Fruit fly (Drosophila melanogaster) whole organism, embryonic: Measurements from ENCODE around the gene Syt12.

Source experiments
- Asciz ChIP-seq: fragments of 200-800 bp; sonication (Bioruptor generic); optimal IDR thresholded peaks from 2 replicates; lab custom pipeline; 2017; ENCODE audit warnings: missing biosample characterization, mild to moderate bottlenecking, missing genetic modification characterization, missing genetic modification reagents
- CG10565 ChIP-seq: fragments of 200-800 bp; sonication (Bioruptor generic); optimal IDR thresholded peaks from 3 replicates; lab custom pipeline; 2016; ENCODE audit warnings: missing biosample characterization, mild to moderate bottlenecking, missing genetic modification characterization
- CG12071 ChIP-seq: fragments of 200-800 bp; sonication (Bioruptor generic); optimal IDR thresholded peaks from 3 replicates; lab custom pipeline; 2018; ENCODE audit warnings: missing biosample characterization, mild to moderate bottlenecking, missing genetic modification characterization
- CG14710 ChIP-seq: fragments of 200-800 bp; sonication (Bioruptor generic); optimal IDR thresholded peaks from 3 replicates; lab custom pipeline; 2019; ENCODE audit warnings: missing biosample characterization, mild to moderate bottlenecking, missing genetic modification characterization, moderate library complexity
- CG15514 ChIP-seq: fragments of 200-800 bp; sonication (Bioruptor generic); optimal IDR thresholded peaks from 3 replicates; lab custom pipeline; 2017; ENCODE audit warnings: missing biosample characterization, missing genetic modification characterization, mild to moderate bottlenecking, moderate library complexity, missing genetic modification reagents
- CG17328 ChIP-seq: fragments of 200-800 bp; sonication (Bioruptor generic); IDR thresholded peaks from 2 replicates; pipeline ENCODE4 v1.3.6; 2022; ENCODE audit warnings: missing biosample characterization, missing genetic modification characterization
- CG17359 ChIP-seq: fragments of 200-800 bp; sonication (Bioruptor generic); optimal IDR thresholded peaks from 3 replicates; lab custom pipeline; 2018; ENCODE audit warnings: missing biosample characterization, mild to moderate bottlenecking, missing genetic modification characterization, moderate library complexity
- CG18262 ChIP-seq: fragments of 200-800 bp; optimal IDR thresholded peaks from 3 replicates; lab custom pipeline; 2019; ENCODE audit warnings: missing biosample characterization, mild to moderate bottlenecking, missing genetic modification characterization, moderate library complexity
- CG2712 ChIP-seq: fragments of 200-800 bp; optimal IDR thresholded peaks from 3 replicates; lab custom pipeline; 2019; ENCODE audit warnings: missing biosample characterization, mild to moderate bottlenecking, missing genetic modification characterization, moderate library complexity
- CG30403 ChIP-seq: fragments of 200-800 bp; sonication (Bioruptor generic); optimal IDR thresholded peaks from 3 replicates; lab custom pipeline; 2016; ENCODE audit warnings: missing biosample characterization, missing genetic modification characterization
- CG3281 ChIP-seq: fragments of 200-800 bp; sonication (Bioruptor generic); optimal IDR thresholded peaks from 3 replicates; lab custom pipeline; 2017; ENCODE audit warnings: missing biosample characterization, mild to moderate bottlenecking, missing genetic modification characterization
- CG33557 ChIP-seq: fragments of 200-800 bp; sonication (Bioruptor generic); optimal IDR thresholded peaks from 2 replicates; lab custom pipeline; 2019; ENCODE audit warnings: missing biosample characterization, mild to moderate bottlenecking, missing genetic modification characterization, moderate library complexity
- CG43689 ChIP-seq: fragments of 200-800 bp; sonication (Bioruptor generic); IDR thresholded peaks from 2 replicates; pipeline ENCODE4 v1.3.6; 2022; ENCODE audit warnings: missing biosample characterization, missing genetic modification characterization
- CG6272 ChIP-seq: fragments of 200-800 bp; sonication (Bioruptor generic); IDR thresholded peaks from 2 replicates; pipeline ENCODE4 v1.3.6; 2022; ENCODE audit warnings: missing biosample characterization, missing genetic modification characterization
- CG7786 ChIP-seq: fragments of 200-800 bp; sonication (Bioruptor generic); optimal IDR thresholded peaks from 2 replicates; lab custom pipeline; 2016; ENCODE audit warnings: missing biosample characterization, missing genetic modification characterization
- CG8388 ChIP-seq: fragments of 200-800 bp; sonication (Bioruptor generic); optimal IDR thresholded peaks from 2 replicates; lab custom pipeline; 2019; ENCODE audit warnings: missing biosample characterization, mild to moderate bottlenecking, missing genetic modification characterization, moderate library complexity
- CG8478 ChIP-seq: fragments of >200 bp; optimal IDR thresholded peaks from 2 replicates; lab custom pipeline; 2018
- Dip2 ChIP-seq: fragments of 200-800 bp; sonication (Bioruptor generic); IDR thresholded peaks from 2 replicates; pipeline ENCODE4 v1.3.6; 2022; ENCODE audit warnings: missing biosample characterization, missing genetic modification characterization
- Dip3 ChIP-seq: fragments of 200-800 bp; sonication (Bioruptor generic); optimal IDR thresholded peaks from 3 replicates; lab custom pipeline; 2016; ENCODE audit warnings: missing biosample characterization, missing genetic modification characterization
- Nf-YA ChIP-seq: fragments of 200-800 bp; sonication (Bioruptor generic); IDR thresholded peaks from 2 replicates; pipeline ENCODE4 v1.3.6; 2022; ENCODE audit warnings: missing biosample characterization, missing genetic modification characterization
- Six4 ChIP-seq: fragments of 200-800 bp; sonication (Bioruptor generic); optimal IDR thresholded peaks from 2 replicates; lab custom pipeline; 2016; ENCODE audit warnings: missing biosample characterization, missing genetic modification characterization
- Sox100B ChIP-seq: fragments of 200-800 bp; sonication (Bioruptor generic); optimal IDR thresholded peaks from 3 replicates; lab custom pipeline; 2018; ENCODE audit warnings: missing biosample characterization, mild to moderate bottlenecking, missing genetic modification characterization
- ac ChIP-seq: fragments of 200-800 bp; sonication (Bioruptor generic); optimal IDR thresholded peaks from 3 replicates; lab custom pipeline; 2017; ENCODE audit warnings: missing biosample characterization, mild to moderate bottlenecking, missing genetic modification characterization
- amos ChIP-seq: fragments of 200-800 bp; sonication (Bioruptor generic); IDR thresholded peaks from 2 replicates; pipeline ENCODE4 v1.3.6; 2022; ENCODE audit warnings: missing biosample characterization, missing genetic modification characterization; ENCODE audit not compliant: partially characterized antibody
- ci ChIP-seq: fragments of 200-800 bp; sonication (Bioruptor generic); IDR thresholded peaks from 3 replicates; pipeline ENCODE4 v1.3.6; 2022; ENCODE audit warnings: missing biosample characterization, missing genetic modification characterization
- croc ChIP-seq: fragments of 200-800 bp; sonication (Bioruptor generic); conservative IDR thresholded peaks from 3 replicates; pipeline ENCODE4 v1.3.6; 2022; ENCODE audit warnings: missing biosample characterization, missing genetic modification characterization
- dmrt11E ChIP-seq: fragments of 200-800 bp; sonication (Bioruptor generic); optimal IDR thresholded peaks from 3 replicates; lab custom pipeline; 2018; ENCODE audit warnings: missing biosample characterization, mild to moderate bottlenecking, missing genetic modification characterization, moderate library complexity
- gem ChIP-seq: fragments of 200-800 bp; sonication (Bioruptor generic); optimal IDR thresholded peaks from 2 replicates; lab custom pipeline; 2019; ENCODE audit warnings: missing biosample characterization, mild to moderate bottlenecking, missing genetic modification characterization, moderate library complexity
- grau ChIP-seq: fragments of 200-800 bp; optimal IDR thresholded peaks from 3 replicates; lab custom pipeline; 2019; ENCODE audit warnings: missing biosample characterization, mild to moderate bottlenecking, missing genetic modification characterization, moderate library complexity
- hkb ChIP-seq, 2 experiments: fragments of 200-800 bp in 1 of 2; fragments of >200 bp in 1 of 2; sonication (Bioruptor generic) in 1 of 2; IDR thresholded peaks in 1 of 2; optimal IDR thresholded peaks in 1 of 2; 2 replicates each; pipeline versions ENCODE4 v1.3.6 to Lab custom; 2017 to 2022; ENCODE audit warnings: missing biosample characterization in 1 of 2, missing genetic modification characterization in 1 of 2
- ind ChIP-seq: fragments of 200-800 bp; sonication (Bioruptor generic); optimal IDR thresholded peaks from 3 replicates; lab custom pipeline; 2016; ENCODE audit warnings: missing biosample characterization, missing genetic modification characterization
- kah ChIP-seq: fragments of 200-800 bp; sonication (Bioruptor generic); optimal IDR thresholded peaks from 2 replicates; lab custom pipeline; 2018; ENCODE audit warnings: missing biosample characterization, mild to moderate bottlenecking, missing genetic modification characterization
- lov ChIP-seq, 2 experiments: fragments of 200-800 bp in 1 of 2; fragments of >200 bp in 1 of 2; sonication (Bioruptor generic) in 1 of 2; IDR thresholded peaks in 1 of 2; optimal IDR thresholded peaks in 1 of 2; 2 replicates in 1 of 2; 3 replicates in 1 of 2; pipeline versions ENCODE4 v1.3.6 to Lab custom; 2017 to 2022; ENCODE audit warnings: missing biosample characterization in 1 of 2, missing genetic modification characterization in 1 of 2
- mam ChIP-seq: fragments of 200-800 bp; sonication (Bioruptor generic); optimal IDR thresholded peaks from 3 replicates; lab custom pipeline; 2016; ENCODE audit warnings: missing biosample characterization, missing genetic modification characterization
- nerfin-1 ChIP-seq: fragments of 200-800 bp; sonication (Bioruptor generic); optimal IDR thresholded peaks from 3 replicates; lab custom pipeline; 2019; ENCODE audit warnings: missing biosample characterization, mild to moderate bottlenecking, missing genetic modification characterization, moderate library complexity
- sqz ChIP-seq: fragments of 200-800 bp; sonication (Bioruptor generic); optimal IDR thresholded peaks from 3 replicates; lab custom pipeline; 2018; ENCODE audit warnings: missing biosample characterization, mild to moderate bottlenecking, missing genetic modification characterization
- tap ChIP-seq: fragments of 200-800 bp; optimal IDR thresholded peaks from 3 replicates; lab custom pipeline; 2019; ENCODE audit warnings: missing biosample characterization, mild to moderate bottlenecking, missing genetic modification characterization, moderate library complexity
- tin ChIP-seq: fragments of 200-800 bp; sonication (Bioruptor generic); optimal IDR thresholded peaks from 3 replicates; lab custom pipeline; 2016; ENCODE audit warnings: missing biosample characterization, missing genetic modification characterization
- tio ChIP-seq: fragments of 200-800 bp; sonication (Bioruptor generic); optimal IDR thresholded peaks from 2 replicates; lab custom pipeline; 2017; ENCODE audit warnings: missing biosample characterization, missing genetic modification characterization, inconsistent platforms
- tll ChIP-seq, 2 experiments: fragments of 200-800 bp in 1 of 2; fragments of >200 bp in 1 of 2; sonication (Bioruptor generic) in 1 of 2; optimal IDR thresholded peaks; 2 replicates each; lab custom pipeline; 2017 to 2019; ENCODE audit warnings: missing biosample characterization in 2 of 2, missing genetic modification characterization in 2 of 2, mild to moderate bottlenecking in 1 of 2, moderate library complexity in 1 of 2
- twi ChIP-seq: fragments of 200-800 bp; optimal IDR thresholded peaks from 2 replicates; lab custom pipeline; 2019; ENCODE audit warnings: missing biosample characterization, mild to moderate bottlenecking, missing genetic modification characterization, moderate library complexity
- zen ChIP-seq: fragments of 200-800 bp; sonication (Bioruptor generic); optimal IDR thresholded peaks from 3 replicates; lab custom pipeline; 2018; ENCODE audit warnings: missing biosample characterization, mild to moderate bottlenecking, missing genetic modification characterization, moderate library complexity

Gene Syt12

DNA sequence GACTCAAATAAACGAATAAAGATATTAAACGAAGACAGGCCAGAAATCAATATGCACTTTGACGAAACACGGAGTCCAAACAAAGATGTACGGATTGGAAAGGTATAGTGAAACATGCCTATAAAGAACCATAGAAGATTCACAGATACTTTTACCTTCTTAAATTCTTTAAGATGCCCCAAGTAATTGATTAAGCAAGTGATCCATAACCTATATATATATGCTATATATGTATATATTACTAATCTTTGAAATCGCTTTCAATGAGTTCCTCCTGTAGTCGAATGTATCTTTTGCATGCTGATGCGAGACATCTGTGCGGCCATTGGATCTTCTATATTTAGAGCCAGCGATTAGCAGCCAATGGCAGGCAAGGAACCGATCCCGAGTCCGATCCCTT, 9.1 kb downstream of the Syt12 start, which contains the start of gene dmrt11E (continued):
- TF ChIP-seq amos (no peak), kah (GFP tag; lab: Kevin White, UChicago) (peak; percentile 40), CG43689 (no peak), Asciz (peak; percentile 48), CG3281 (GFP tag; lab: Kevin White, UChicago) (no peak), Dip3 (GFP tag; lab: Kevin White, UChicago) (no peak), CG17359 (tag; lab: Kevin White, UChicago) (peak; percentile 71), CG15514 (GFP tag; lab: Kevin White, UChicago) (no peak), CG8478 (lab: Kevin White, UChicago) (no peak), ac (GFP tag; lab: Kevin White, UChicago) (peak; percentile 54), CG8388 (GFP tag; lab: Kevin White, UChicago) (peak; percentile 71), Six4 (peak; percentile 38), CG2712 (peak; percentile 86), ind (GFP tag; lab: Kevin White, UChicago) (peak; percentile 48), CG18262 (tag; lab: Kevin White, UChicago) (peak; percentile 83), ci (GFP tag; lab: Robert Waterston, UW) (peak; percentile 80), CG6272 (GFP tag; lab: Robert Waterston, UW) (peak; percentile 33; the same call in 1 of the 2 replicates), mam (GFP tag; lab: Kevin White, UChicago) (no peak), croc (peak; percentile 72), tap (tag; lab: Kevin White, UChicago) (peak; percentile 45), Nf-YA (GFP tag; lab: Robert Waterston, UW) (peak; percentile 41), CG10565 (no peak), tin (peak; percentile 65), tio (peak; percentile 22), Sox100B (GFP tag; lab: Kevin White, UChicago) (peak; percentile 31), CG17328 (GFP tag; lab: Robert Waterston, UW) (peak; percentile 69), CG33557 (GFP tag; lab: Kevin White, UChicago) (peak; percentile 76), CG12071 (GFP tag; lab: Kevin White, UChicago) (no peak), CG30403 (GFP tag; lab: Kevin White, UChicago) (peak; percentile 41), grau (tag; lab: Kevin White, UChicago) (peak; percentile 97), Dip2 (GFP tag; lab: Robert Waterston, UW) (no peak), lov (optimal IDR thresholded peaks at IDR 0.05; lab: Kevin White, UChicago) (no peak), lov (GFP tag; IDR thresholded peaks at IDR 0.05; lab: Robert Waterston, UW) (peak; percentile 66; the same call in 1 of the 3 replicates), CG14710 (tag; lab: Kevin White, UChicago) (peak; percentile 75), hkb (optimal IDR thresholded peaks at IDR 0.05; lab: Kevin White, UChicago) (no peak), hkb (GFP tag; IDR thresholded peaks at IDR 0.05; lab: Robert Waterston, UW) (peak; percentile 54; the same call in 1 of the 2 replicates), zen (tag; lab: Kevin White, UChicago) (peak; percentile 75)

DNA sequence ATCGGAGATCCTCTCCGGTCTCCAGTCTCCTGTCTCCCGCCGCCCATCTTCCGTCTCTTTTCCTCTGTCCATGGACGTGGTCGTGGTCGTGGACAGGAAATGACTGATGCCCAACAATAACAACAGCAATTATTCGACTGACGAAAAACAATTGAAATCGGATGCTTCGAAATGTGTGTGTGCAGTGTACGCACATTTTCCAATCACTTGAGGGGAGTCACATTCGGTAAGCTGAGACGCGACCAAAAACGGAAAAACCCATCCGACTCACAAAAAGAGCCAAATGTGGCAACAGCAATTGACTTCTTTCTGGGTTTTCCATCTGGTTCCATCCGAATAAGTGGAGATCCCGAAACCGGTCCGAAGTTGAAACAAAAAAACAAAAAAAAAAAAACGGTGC, 10.4 kb downstream of the Syt12 start:
- TF ChIP-seq CG7786 (GFP tag; lab: Kevin White, UChicago) (no peak), gem (tag; lab: Kevin White, UChicago) (no peak), twi (tag; lab: Kevin White, UChicago) (peak; percentile 90), tll (GFP tag; optimal IDR thresholded peaks at IDR 0.05; lab: Kevin White, UChicago) (peak in 1 of 2 experiments; percentile 14), Six4 (peak; percentile 20), dmrt11E (tag; lab: Kevin White, UChicago) (peak; percentile 50), nerfin-1 (tag; lab: Kevin White, UChicago) (no peak), sqz (GFP tag; lab: Kevin White, UChicago) (peak; percentile 7)
